Fruit fly (Drosophila melanogaster): ENCODE results near the gene CG14777.
A peak's percentile ranks its signal among the peaks of the same experiment; 100 is the strongest.

The CG14777 gene

dm6 chrX:1482840-1483518, 17.0 kb downstream of the CG14777 start, which contains the start of the genes sta and inc (continued):
- TF ChIP-seq CG4707 (GFP tag; optimal IDR thresholded peaks at IDR 0.05) (peak; percentile 52), chif (GFP tag; optimal IDR thresholded peaks at IDR 0.05) (peak; percentile 38 to 44), CG17361 (GFP tag; IDR thresholded peaks at IDR 0.05) (peak; percentile 51; the same call in 1 of the 3 replicates), HLH3B (GFP tag; IDR thresholded peaks at IDR 0.05) (peak; percentile 31; the same call in 1 of the 2 replicates), ftz-f1 (GFP tag; optimal IDR thresholded peaks at IDR 0.05) (no peak), CG31388 (GFP tag; optimal IDR thresholded peaks at IDR 0.05) (peak; percentile 2), pita (GFP tag; optimal IDR thresholded peaks at IDR 0.05) (peak; percentile 44), CG31441 (GFP tag; IDR thresholded peaks at IDR 0.05) (peak; percentile 72), lab (GFP tag; optimal IDR thresholded peaks at IDR 0.05) (peak; percentile 92), Bdp1 (GFP tag; optimal IDR thresholded peaks at IDR 0.05) (peak; percentile 27), CG1832 (GFP tag; optimal IDR thresholded peaks at IDR 0.05) (no peak), CG15479 (GFP tag; optimal IDR thresholded peaks at IDR 0.05) (no peak), Pdp1 (GFP tag; optimal IDR thresholded peaks at IDR 0.05) (peak; percentile 40 to 65), CG13287 (GFP tag; IDR thresholded peaks at IDR 0.05; ENCODE audit: partially characterized antibody) (peak; percentile 80), CG18262 (tag; optimal IDR thresholded peaks at IDR 0.05) (peak; percentile 63), jumu (GFP tag; optimal IDR thresholded peaks at IDR 0.05) (peak; percentile 7), ATbp (GFP tag; optimal IDR thresholded peaks at IDR 0.05) (peak; percentile 71), run (tag; optimal IDR thresholded peaks at IDR 0.05) (peak; percentile 11), tx (GFP tag; optimal IDR thresholded peaks at IDR 0.05) (peak; percentile 26), jigr1 (GFP tag; IDR thresholded peaks at IDR 0.05) (no peak), Stat92E (GFP tag; optimal IDR thresholded peaks at IDR 0.05) (peak in 1 of 3 experiments; percentile 82), Abd-B (GFP tag; optimal IDR thresholded peaks at IDR 0.05) (no peak), Myb (GFP tag; optimal IDR thresholded peaks at IDR 0.05) (peak; percentile 78), da (GFP tag; optimal IDR thresholded peaks at IDR 0.05) (no peak), CG14667 (GFP tag; IDR thresholded peaks at IDR 0.05) (no peak), Neu2 (GFP tag; optimal IDR thresholded peaks at IDR 0.05; ENCODE audit: borderline replicate concordance) (no peak), CG4282 (GFP tag; optimal IDR thresholded peaks at IDR 0.05) (no peak), pnt (GFP tag; optimal IDR thresholded peaks at IDR 0.05) (no peak), CkIIα-i1 (GFP tag; IDR thresholded peaks at IDR 0.05) (no peak), eve (GFP tag; optimal IDR thresholded peaks at IDR 0.05) (no peak), CG15601 (tag; optimal IDR thresholded peaks at IDR 0.05) (peak; percentile 76), gt (GFP tag; IDR thresholded peaks at IDR 0.05) (no peak), Kr (GFP tag; optimal IDR thresholded peaks at IDR 0.05) (no peak), pros (GFP tag; optimal IDR thresholded peaks at IDR 0.05) (peak; percentile 32), tio (GFP tag; optimal IDR thresholded peaks at IDR 0.05) (no peak), tup (GFP tag; optimal IDR thresholded peaks at IDR 0.05) (peak; percentile 17), Aef1 (GFP tag; IDR thresholded peaks at IDR 0.05) (no peak), CG8089 (GFP tag; optimal IDR thresholded peaks at IDR 0.05) (peak; percentile 45), CG11247 (GFP tag; IDR thresholded peaks at IDR 0.05) (peak; percentile 43), Xrp1 (GFP tag; IDR thresholded peaks at IDR 0.05) (no peak), Mrtf (GFP tag; IDR thresholded peaks at IDR 0.05) (0 out of 3 replicates have a peak, but pooled peaks have one; percentile 48), CG11504 (tag; optimal IDR thresholded peaks at IDR 0.05) (peak; percentile 57), dpn (GFP tag; optimal IDR thresholded peaks at IDR 0.05) (peak; percentile 12 to 67), CG18599 (GFP tag; optimal IDR thresholded peaks at IDR 0.05) (peak; percentile 80), CG34224 (GFP tag; IDR thresholded peaks at IDR 0.05; ENCODE audit: partially characterized antibody) (peak; percentile 67), Fer2 (tag; optimal IDR thresholded peaks at IDR 0.05) (peak; percentile 52), C15 (GFP tag; IDR thresholded peaks at IDR 0.05) (0 out of 3 replicates have a peak, but pooled peaks have one; percentile 14), scrt (GFP tag; optimal IDR thresholded peaks at IDR 0.05) (peak; percentile 73), CG13775 (GFP tag; optimal IDR thresholded peaks at IDR 0.05) (peak; percentile 47)

Measured in whole organism, embryonic.